Worm (Caenorhabditis elegans) whole organism, L1 larva: Measurements from ENCODE around the gene srpa-72.

Source experiments
- aly-2 ChIP-seq: fragments of 150-350 bp; optimal IDR thresholded peaks from 2 replicates; lab custom pipeline; 2014; ENCODE audit warnings: missing biosample characterization, missing genetic modification characterization
- ama-1 ChIP-seq: fragments of 150-350 bp; optimal IDR thresholded peaks from 2 replicates; lab custom pipeline; 2014
- elt-2 ChIP-seq: sonication (generic microtip); optimal IDR thresholded peaks from 2 replicates; lab custom pipeline; 2016; ENCODE audit warnings: missing genetic modification characterization, mild to moderate bottlenecking, inconsistent platforms, missing compliant biosample characterization, missing genetic modification reagents
- hlh-4 ChIP-seq: sonication (generic microtip); optimal IDR thresholded peaks from 2 replicates; lab custom pipeline; 2016; ENCODE audit warnings: mild to moderate bottlenecking, missing genetic modification characterization, missing compliant biosample characterization
- lin-13 ChIP-seq: fragments of 150-350 bp; optimal IDR thresholded peaks from 2 replicates; lab custom pipeline; 2014; ENCODE audit warnings: missing biosample characterization, missing genetic modification reagents, missing genetic modification characterization
- nhr-12 ChIP-seq: sonication (generic microtip); optimal IDR thresholded peaks from 2 replicates; lab custom pipeline; 2017; ENCODE audit warnings: missing biosample characterization, missing genetic modification characterization
- nhr-76 ChIP-seq: sonication (generic microtip); optimal IDR thresholded peaks from 2 replicates; lab custom pipeline; 2017; ENCODE audit warnings: missing biosample characterization, missing genetic modification characterization
- snu-23 ChIP-seq: sonication (generic microtip); optimal IDR thresholded peaks from 2 replicates; lab custom pipeline; 2016; ENCODE audit warnings: missing genetic modification characterization, missing compliant biosample characterization
- tlp-1 ChIP-seq: fragments of 150-350 bp; optimal IDR thresholded peaks from 2 replicates; lab custom pipeline; 2014; ENCODE audit warnings: missing biosample characterization, missing genetic modification characterization
- unc-130 ChIP-seq: fragments of 150-350 bp; optimal IDR thresholded peaks from 2 replicates; lab custom pipeline; 2017; ENCODE audit warnings: missing biosample characterization, missing genetic modification characterization, inconsistent platforms
- unc-62 ChIP-seq: fragments of 150-350 bp; optimal IDR thresholded peaks from 2 replicates; lab custom pipeline; 2014; ENCODE audit warnings: missing biosample characterization, missing genetic modification reagents, missing genetic modification characterization
- ztf-4 ChIP-seq: fragments of 150-350 bp; optimal IDR thresholded peaks from 2 replicates; lab custom pipeline; 2014; ENCODE audit warnings: missing biosample characterization, missing genetic modification characterization

ce11 chrII:2805566-2805965 lies 18.3 kb downstream of the srpa-72 start:
- TF ChIP-seq snu-23 (GFP tag; lab: Kevin White, UChicago) (no peak), ama-1 (no peak), aly-2 (tag; lab: Kevin White, UChicago) (no peak), lin-13 (GFP tag; lab: Kevin White, UChicago) (no peak), elt-2 (no peak), hlh-4 (tag; lab: Kevin White, UChicago) (no peak), unc-62 (GFP tag; lab: Kevin White, UChicago) (no peak), unc-130 (no peak), ztf-4 (tag; lab: Kevin White, UChicago) (no peak), nhr-76 (tag; lab: Kevin White, UChicago) (no peak), tlp-1 (tag; lab: Kevin White, UChicago) (no peak), nhr-12 (tag; lab: Kevin White, UChicago) (no peak)
